Worm (Caenorhabditis elegans) whole organism, L1 larva: ENCODE measurements around the gene F59E12.17.

Source experiments
- F16B12.6 ChIP-seq: fragments of 150-350 bp; optimal IDR thresholded peaks from 2 replicates; lab custom pipeline; 2014; ENCODE audit warnings: missing biosample characterization, missing genetic modification characterization
- ces-1 ChIP-seq: fragments of 150-350 bp; optimal IDR thresholded peaks from 2 replicates; lab custom pipeline; 2014; ENCODE audit warnings: missing biosample characterization, missing genetic modification reagents, missing genetic modification characterization
- elt-3 ChIP-seq, 6 experiments: fragments of 150-350 bp in 1 of 6; sonication (generic microtip); optimal IDR thresholded peaks; 2 replicates each; lab custom pipeline; 2017 to 2018; ENCODE audit warnings: missing biosample characterization in 6 of 6, missing genetic modification characterization in 6 of 6, inconsistent platforms in 1 of 6
- fkh-10 ChIP-seq: sonication (generic microtip); optimal IDR thresholded peaks from 2 replicates; lab custom pipeline; 2017; ENCODE audit warnings: missing biosample characterization, missing genetic modification reagents, missing genetic modification characterization
- fkh-4 ChIP-seq: sonication (generic microtip); optimal IDR thresholded peaks from 2 replicates; lab custom pipeline; 2016; ENCODE audit warnings: missing compliant biosample characterization, missing genetic modification characterization, borderline replicate concordance
- lin-15B ChIP-seq: fragments of 150-350 bp; sonication (generic microtip); optimal IDR thresholded peaks from 3 replicates; lab custom pipeline; 2014; ENCODE audit warnings: missing biosample characterization, missing genetic modification characterization
- lin-39 ChIP-seq: fragments of 150-350 bp; optimal IDR thresholded peaks from 2 replicates; lab custom pipeline; 2014; ENCODE audit warnings: missing biosample characterization, missing genetic modification reagents, missing genetic modification characterization
- lir-3 ChIP-seq: sonication (generic microtip); optimal IDR thresholded peaks from 2 replicates; lab custom pipeline; 2016; ENCODE audit warnings: mild to moderate bottlenecking, missing genetic modification characterization, moderate library complexity, missing compliant biosample characterization; ENCODE audit not compliant: poor library complexity
- mef-2 ChIP-seq: fragments of 150-350 bp; optimal IDR thresholded peaks from 2 replicates; lab custom pipeline; 2014; ENCODE audit warnings: missing biosample characterization, missing genetic modification characterization
- nhr-11 ChIP-seq: fragments of 150-350 bp; optimal IDR thresholded peaks from 2 replicates; lab custom pipeline; 2014; ENCODE audit warnings: missing biosample characterization, missing genetic modification characterization
- nhr-28 ChIP-seq: fragments of 150-350 bp; optimal IDR thresholded peaks from 2 replicates; lab custom pipeline; 2014; ENCODE audit warnings: missing biosample characterization, missing genetic modification characterization
- snpc-4 ChIP-seq: fragments of 150-350 bp; optimal IDR thresholded peaks from 2 replicates; lab custom pipeline; 2014; ENCODE audit warnings: missing biosample characterization, missing genetic modification characterization
- sox-4 ChIP-seq: sonication (generic microtip); optimal IDR thresholded peaks from 2 replicates; lab custom pipeline; 2016; ENCODE audit warnings: missing genetic modification characterization, missing compliant biosample characterization

DNA sequence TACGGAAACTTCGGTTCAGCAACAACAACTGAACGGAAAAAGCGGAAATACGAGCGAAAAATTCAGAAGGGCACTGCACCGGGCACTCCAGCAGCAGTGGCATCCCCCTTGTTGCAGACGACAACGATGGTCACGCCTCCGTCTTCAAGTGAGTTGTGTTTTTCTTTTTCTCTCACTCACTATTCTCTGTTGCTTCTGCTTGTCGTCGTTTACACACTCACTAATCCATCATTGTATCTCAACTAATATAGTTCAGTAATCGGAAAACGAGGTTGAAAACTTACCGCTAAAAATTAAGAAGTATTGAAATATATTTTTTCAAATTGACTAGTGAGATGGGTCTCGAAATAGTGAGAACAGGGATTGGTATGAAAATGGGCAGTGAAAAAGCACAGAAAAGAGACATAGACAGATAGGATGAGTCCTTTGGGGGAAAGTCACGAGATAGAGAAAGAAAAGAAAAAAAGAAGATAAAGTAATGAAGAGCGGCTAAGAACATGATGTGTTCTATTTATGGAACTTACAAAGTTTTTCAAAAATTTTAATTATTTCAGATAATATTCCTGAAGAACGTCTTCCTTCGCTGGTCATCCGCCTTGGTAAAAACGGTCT lies 14.0 kb upstream of the F59E12.17 start:
- TF ChIP-seq ces-1 (GFP tag; lab: Kevin White, UChicago): no peak
- TF ChIP-seq lir-3 (tag; lab: Kevin White, UChicago): no peak
- TF ChIP-seq fkh-10 (GFP tag; lab: Kevin White, UChicago): no peak
- no peak for TF ChIP-seq nhr-28
- TF ChIP-seq sox-4 (tag; lab: Kevin White, UChicago): no peak
- TF ChIP-seq fkh-4: no peak
- no peak for TF ChIP-seq F16B12.6 (tag; lab: Kevin White, UChicago)
- TF ChIP-seq elt-3 (tag; optimal IDR thresholded peaks at IDR 0.05; lab: Kevin White, UChicago): peak in 1 of 6 experiments; percentile 31
- TF ChIP-seq nhr-11 (tag; lab: Kevin White, UChicago): no peak
- TF ChIP-seq snpc-4 (tag; lab: Kevin White, UChicago): no peak
- peak; percentile 48 for TF ChIP-seq mef-2 (tag; lab: Kevin White, UChicago)
- TF ChIP-seq lin-39 (tag; lab: Kevin White, UChicago): no peak
- TF ChIP-seq lin-15B (tag; lab: Kevin White, UChicago): no peak
